Worm (Caenorhabditis elegans): ENCODE data around the gene hex-2.

hex-2 gene

ce11 chrV:5667337-5667736 lies 13.1 kb downstream of the hex-2 start:
- TF ChIP-seq ztf-26 (tag; optimal IDR thresholded peaks at IDR 0.05), result peak; percentile 33
- TF ChIP-seq cebp-2 (GFP tag; IDR thresholded peaks at IDR 0.05), result peak; percentile 94
- peak; percentile 3 for TF ChIP-seq K12H6.12 (tag; optimal IDR thresholded peaks at IDR 0.05)
- peak; percentile 76 for TF ChIP-seq mes-4 (tag; optimal IDR thresholded peaks at IDR 0.05)
- peak; percentile 76 for TF ChIP-seq lin-54 (GFP tag; optimal IDR thresholded peaks at IDR 0.05)
- TF ChIP-seq tbx-9 (tag; optimal IDR thresholded peaks at IDR 0.05; ENCODE audit: borderline replicate concordance), result no peak
- peak; percentile 73 for TF ChIP-seq D2030.7 (GFP tag; IDR thresholded peaks at IDR 0.05)
- TF ChIP-seq hrde-1 (tag; optimal IDR thresholded peaks at IDR 0.05; ENCODE audit: borderline replicate concordance), result peak; percentile 84
- TF ChIP-seq lag-1 (GFP tag; IDR thresholded peaks at IDR 0.05), result no peak
- 0 out of 2 replicates have a peak, but pooled peaks have one; percentile 20 for TF ChIP-seq ztf-28 (GFP tag; IDR thresholded peaks at IDR 0.05)
- TF ChIP-seq T26A5.8 (tag; optimal IDR thresholded peaks at IDR 0.05), result peak; percentile 84
- peak; percentile 84; the same call in 1 of the 2 replicates for TF ChIP-seq egl-44 (GFP tag; IDR thresholded peaks at IDR 0.05)
- TF ChIP-seq B0261.1 (tag; optimal IDR thresholded peaks at IDR 0.05), result peak; percentile 70
- peak; percentile 56 for TF ChIP-seq dpff-1 (tag; optimal IDR thresholded peaks at IDR 0.05)
- peak; percentile 77 for TF ChIP-seq pbrm-1 (GFP tag; IDR thresholded peaks at IDR 0.05)
- TF ChIP-seq F10E7.11 (tag; optimal IDR thresholded peaks at IDR 0.05), result peak; percentile 85
- TF ChIP-seq F37B4.10 (GFP tag; IDR thresholded peaks at IDR 0.05), result no peak
- TF ChIP-seq ccch-3 (GFP tag; optimal IDR thresholded peaks at IDR 0.05), result no peak
- peak; percentile 36 for TF ChIP-seq T07F8.4 (tag; optimal IDR thresholded peaks at IDR 0.05)
- peak; percentile 77 for TF ChIP-seq atf-7 (tag; optimal IDR thresholded peaks at IDR 0.05)
- peak; percentile 63 for TF ChIP-seq F33H1.4 (GFP tag; IDR thresholded peaks at IDR 0.05)
- TF ChIP-seq ceh-40 (GFP tag; IDR thresholded peaks at IDR 0.05), result peak; percentile 88
- peak; percentile 81 for TF ChIP-seq madf-6 (GFP tag; IDR thresholded peaks at IDR 0.05)
- no peak for TF ChIP-seq nhr-27 (tag; optimal IDR thresholded peaks at IDR 0.05)
- TF ChIP-seq ceh-58 (GFP tag; IDR thresholded peaks at IDR 0.05), result peak; percentile 92
- no peak for TF ChIP-seq mel-28 (tag; optimal IDR thresholded peaks at IDR 0.05; ENCODE audit: borderline replicate concordance)
- TF ChIP-seq F52B5.7 (tag; optimal IDR thresholded peaks at IDR 0.05), result peak; percentile 79
- peak; percentile 28; the same call in 1 of the 2 replicates for TF ChIP-seq mcd-1 (GFP tag; IDR thresholded peaks at IDR 0.05)
- TF ChIP-seq nhr-90 (tag; optimal IDR thresholded peaks at IDR 0.05), result peak; percentile 70
- TF ChIP-seq athp-1 (tag; optimal IDR thresholded peaks at IDR 0.05), result peak; percentile 91
- no peak for TF ChIP-seq sptf-2 (GFP tag; optimal IDR thresholded peaks at IDR 0.05)
- TF ChIP-seq efl-1 (GFP tag; optimal IDR thresholded peaks at IDR 0.05), result peak; percentile 13
- TF ChIP-seq dox-1 (GFP tag; IDR thresholded peaks at IDR 0.05), result 0 out of 2 replicates have a peak, but pooled peaks have one; percentile 26
- peak; percentile 30 for TF ChIP-seq snpc-1.1 (tag; optimal IDR thresholded peaks at IDR 0.05; ENCODE audit: insufficient read depth)
- no peak for TF ChIP-seq zfh-2 (GFP tag; conservative IDR thresholded peaks at IDR 0.05)
- peak; percentile 56 for TF ChIP-seq ztf-18 (tag; optimal IDR thresholded peaks at IDR 0.05)
- peak; percentile 59 for TF ChIP-seq snpc-4 (GFP tag; optimal IDR thresholded peaks at IDR 0.05)
- peak in 1 of 4 experiments; percentile 56 for TF ChIP-seq snpc-4 (tag; optimal IDR thresholded peaks at IDR 0.05)
- peak; percentile 65 for TF ChIP-seq nfyb-1 (GFP tag; IDR thresholded peaks at IDR 0.05)
- peak; percentile 81 for TF ChIP-seq fkh-3 (tag; optimal IDR thresholded peaks at IDR 0.05)
- peak; percentile 58 for TF ChIP-seq ceh-100 (GFP tag; IDR thresholded peaks at IDR 0.05)
- TF ChIP-seq somi-1 (GFP tag; optimal IDR thresholded peaks at IDR 0.05), result no peak
- peak; percentile 82; the same call in 1 of the 2 replicates for TF ChIP-seq ztf-25 (GFP tag; IDR thresholded peaks at IDR 0.05)
- TF ChIP-seq bed-1 (GFP tag; IDR thresholded peaks at IDR 0.05), result no peak
- TF ChIP-seq let-607 (tag; optimal IDR thresholded peaks at IDR 0.05), result peak in 1 of 2 experiments; percentile 54
- TF ChIP-seq B0336.3 (GFP tag; IDR thresholded peaks at IDR 0.05), result peak; percentile 87
- peak; percentile 52 for TF ChIP-seq xnd-1 (tag; optimal IDR thresholded peaks at IDR 0.05)
- 0 out of 2 replicates have a peak, but pooled peaks have one; percentile 64 for TF ChIP-seq F39B2.1 (GFP tag; IDR thresholded peaks at IDR 0.05)
- TF ChIP-seq Y56A3A.18 (GFP tag; IDR thresholded peaks at IDR 0.05), result peak; percentile 60; the same call in 1 of the 2 replicates
